Worm (Caenorhabditis elegans): ENCODE measurements around the gene dnj-9.

Gene dnj-9

DNA sequence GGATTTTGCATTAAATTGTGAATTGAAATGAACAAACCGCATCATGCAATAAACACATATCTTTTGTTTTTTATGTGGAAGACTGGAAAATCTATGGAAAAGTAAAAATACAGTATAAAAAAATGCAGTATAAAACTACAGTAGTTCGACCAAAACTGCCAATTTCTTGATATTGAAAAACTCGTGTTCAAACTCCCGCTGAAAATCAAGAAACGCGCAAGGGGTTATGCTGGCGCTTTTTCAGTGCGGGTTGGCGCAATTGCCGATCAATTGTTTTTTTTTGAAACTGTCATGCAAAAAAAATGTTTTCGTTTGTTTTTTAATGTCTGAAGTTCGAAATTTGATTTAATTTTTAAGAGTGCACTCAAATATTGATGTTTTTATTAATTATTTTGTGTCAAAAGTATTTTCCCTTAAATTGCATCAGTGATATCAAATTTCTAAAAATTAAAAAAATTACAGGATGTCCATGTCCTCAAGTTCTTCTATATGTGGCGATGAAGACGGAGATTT is at the start of gene dnj-9:
Gene dnj-9, plus strand, starts transcription at position 463 of the 513 bp plus-strand sequence.
- no peak for TF ChIP-seq pha-4 (tag; optimal IDR thresholded peaks at IDR 0.05)
- TF ChIP-seq ceh-31 (tag; optimal IDR thresholded peaks at IDR 0.05), result peak; percentile 60
- peak; percentile 46 for TF ChIP-seq dve-1 (tag; optimal IDR thresholded peaks at IDR 0.05)
- TF ChIP-seq ceh-6 (GFP tag; optimal IDR thresholded peaks at IDR 0.05), result peak; percentile 43
- TF ChIP-seq sdc-2 (tag; optimal IDR thresholded peaks at IDR 0.05), result peak; percentile 10
- no peak for TF ChIP-seq odd-2 (tag; optimal IDR thresholded peaks at IDR 0.05)
- no peak for TF ChIP-seq pqm-1 (tag; optimal IDR thresholded peaks at IDR 0.05)
- peak; percentile 6 for TF ChIP-seq ets-4 (tag; optimal IDR thresholded peaks at IDR 0.05)
- no peak for TF ChIP-seq dmd-4 (tag; optimal IDR thresholded peaks at IDR 0.05; ENCODE audit: borderline replicate concordance)
- peak; percentile 6 for TF ChIP-seq nhr-232 (tag; optimal IDR thresholded peaks at IDR 0.05)
- no peak for TF ChIP-seq fkh-6 (tag; optimal IDR thresholded peaks at IDR 0.05)
- TF ChIP-seq C08G9.2 (tag; optimal IDR thresholded peaks at IDR 0.05), result peak; percentile 45
- TF ChIP-seq eyg-1 (tag; optimal IDR thresholded peaks at IDR 0.05), result no peak
- TF ChIP-seq ceh-34 (tag; optimal IDR thresholded peaks at IDR 0.05), result peak; percentile 83
- TF ChIP-seq pat-9 (tag; optimal IDR thresholded peaks at IDR 0.05), result peak; percentile 37
- TF ChIP-seq ama-1 (optimal IDR thresholded peaks at IDR 0.05), result no peak
- peak; percentile 33 for TF ChIP-seq Y22D7AL.16 (tag; optimal IDR thresholded peaks at IDR 0.05)
- TF ChIP-seq ceh-45 (GFP tag; IDR thresholded peaks at IDR 0.05), result no peak
- TF ChIP-seq ceh-14 (tag; optimal IDR thresholded peaks at IDR 0.05), result peak; percentile 72
- TF ChIP-seq K09A11.1 (tag; optimal IDR thresholded peaks at IDR 0.05; ENCODE audit: insufficient read depth), result peak; percentile 28
- no peak for TF ChIP-seq ceh-19 (GFP tag; optimal IDR thresholded peaks at IDR 0.05)
- peak; percentile 28 for TF ChIP-seq ref-2 (tag; optimal IDR thresholded peaks at IDR 0.05)
- no peak for TF ChIP-seq F13H6.1 (tag; optimal IDR thresholded peaks at IDR 0.05)
- TF ChIP-seq nfya-1 (tag; optimal IDR thresholded peaks at IDR 0.05), result peak; percentile 78
- TF ChIP-seq lin-11 (tag; optimal IDR thresholded peaks at IDR 0.05), result peak; percentile 57
- TF ChIP-seq hlh-6 (tag; optimal IDR thresholded peaks at IDR 0.05), result peak; percentile 14
- TF ChIP-seq fkh-10 (GFP tag; optimal IDR thresholded peaks at IDR 0.05), result no peak
- TF ChIP-seq rnt-1 (tag; optimal IDR thresholded peaks at IDR 0.05), result peak; percentile 38
- TF ChIP-seq ttx-3 (tag; optimal IDR thresholded peaks at IDR 0.05), result peak; percentile 30
- no peak for TF ChIP-seq hlh-15 (tag; optimal IDR thresholded peaks at IDR 0.05)
- peak; percentile 19 for TF ChIP-seq gmeb-2 (tag; optimal IDR thresholded peaks at IDR 0.05)
- peak; percentile 20 for TF ChIP-seq pax-1 (tag; optimal IDR thresholded peaks at IDR 0.05)
- TF ChIP-seq hlh-30 (tag; optimal IDR thresholded peaks at IDR 0.05; ENCODE audit: insufficient read depth), result peak; percentile 64
- peak; percentile 13 for TF ChIP-seq syd-9 (tag; optimal IDR thresholded peaks at IDR 0.05)
- TF ChIP-seq ceh-9 (tag; optimal IDR thresholded peaks at IDR 0.05), result no peak
- no peak for TF ChIP-seq elt-4 (tag; optimal IDR thresholded peaks at IDR 0.05)
- peak; percentile 11 for TF ChIP-seq hlh-8 (tag; optimal IDR thresholded peaks at IDR 0.05)
- TF ChIP-seq ceh-24 (tag; optimal IDR thresholded peaks at IDR 0.05), result no peak
- peak; percentile 24 for TF ChIP-seq che-1 (tag; optimal IDR thresholded peaks at IDR 0.05)
- peak; percentile 76 for TF ChIP-seq unc-42 (tag; optimal IDR thresholded peaks at IDR 0.05)
- TF ChIP-seq ceh-30 (tag; optimal IDR thresholded peaks at IDR 0.05), result peak; percentile 73
- 0 out of 2 replicates have a peak, but pooled peaks have one; percentile 22 for TF ChIP-seq unc-3 (GFP tag; conservative IDR thresholded peaks at IDR 0.05)
- peak; percentile 27 for TF ChIP-seq unc-3 (tag; optimal IDR thresholded peaks at IDR 0.05)
- TF ChIP-seq T23F11.4 (GFP tag; optimal IDR thresholded peaks at IDR 0.05), result peak; percentile 40
- TF ChIP-seq lim-6 (tag; optimal IDR thresholded peaks at IDR 0.05), result peak; percentile 5
- TF ChIP-seq elt-2 (tag; optimal IDR thresholded peaks at IDR 0.05), result peak; percentile 92
- TF ChIP-seq C38D4.7 (GFP tag; optimal IDR thresholded peaks at IDR 0.05), result peak; percentile 24
- peak; percentile 70 for TF ChIP-seq tbx-2 (tag; optimal IDR thresholded peaks at IDR 0.05)
- no peak for TF ChIP-seq hlh-13 (GFP tag; optimal IDR thresholded peaks at IDR 0.05)
- no peak for TF ChIP-seq K02D7.2 (tag; optimal IDR thresholded peaks at IDR 0.05)
- TF ChIP-seq sox-4 (tag; optimal IDR thresholded peaks at IDR 0.05), result peak; percentile 56
- no peak for TF ChIP-seq ceh-22 (tag; optimal IDR thresholded peaks at IDR 0.05)
- TF ChIP-seq unc-86 (tag; optimal IDR thresholded peaks at IDR 0.05), result peak; percentile 68

Measured in whole organism, late embryonic.